Worm (Caenorhabditis elegans) whole organism, midembryonic: ENCODE measurements around the gene srp-8.

Experiments used
- T22C8.4 ChIP-seq: fragments of 200-800 bp; sonication (Bioruptor generic); IDR thresholded peaks from 2 replicates; pipeline ENCODE4 v1.3.6; 2022; ENCODE audit warnings: missing genetic modification characterization, missing compliant biosample characterization
- cog-1 ChIP-seq: sonication (generic microtip); optimal IDR thresholded peaks from 2 replicates; lab custom pipeline; 2016; ENCODE audit warnings: missing genetic modification characterization, missing compliant biosample characterization
- flt-1 ChIP-seq: fragments of 200-800 bp; sonication (Bioruptor generic); IDR thresholded peaks from 2 replicates; pipeline ENCODE4 v1.3.6; 2022; ENCODE audit warnings: missing genetic modification characterization, missing compliant biosample characterization
- klf-2 ChIP-seq: fragments of 200-800 bp; sonication (Bioruptor generic); conservative IDR thresholded peaks from 2 replicates; pipeline ENCODE4 v1.3.6; 2022; ENCODE audit warnings: missing genetic modification reagents, missing genetic modification characterization, missing compliant biosample characterization
- med-1 ChIP-seq: sonication (generic microtip); optimal IDR thresholded peaks from 2 replicates; lab custom pipeline; 2017; ENCODE audit warnings: missing genetic modification characterization, mild to moderate bottlenecking, missing compliant biosample characterization, antibody characterized with exemption, missing genetic modification reagents; ENCODE audit not compliant: insufficient read depth
- ref-1 ChIP-seq: fragments of 200-800 bp; sonication (Bioruptor generic); conservative IDR thresholded peaks from 2 replicates; pipeline ENCODE4 v1.3.6; 2022; ENCODE audit warnings: missing genetic modification reagents, missing genetic modification characterization, missing compliant biosample characterization
- tab-1 ChIP-seq: fragments of 200-800 bp; sonication (Bioruptor generic); IDR thresholded peaks from 2 replicates; pipeline ENCODE4 v1.3.6; 2022; ENCODE audit warnings: missing genetic modification characterization, missing compliant biosample characterization
- ztf-23 ChIP-seq: fragments of 200-800 bp; sonication (Bioruptor generic); IDR thresholded peaks from 2 replicates; pipeline ENCODE4 v1.3.6; 2022; ENCODE audit warnings: missing genetic modification reagents, missing genetic modification characterization, missing compliant biosample characterization
- ztf-29 ChIP-seq: fragments of 200-800 bp; sonication (Bioruptor generic); IDR thresholded peaks from 2 replicates; pipeline ENCODE4 v1.3.6; 2022; ENCODE audit warnings: missing genetic modification reagents, missing genetic modification characterization, missing compliant biosample characterization

The srp-8 gene

DNA sequence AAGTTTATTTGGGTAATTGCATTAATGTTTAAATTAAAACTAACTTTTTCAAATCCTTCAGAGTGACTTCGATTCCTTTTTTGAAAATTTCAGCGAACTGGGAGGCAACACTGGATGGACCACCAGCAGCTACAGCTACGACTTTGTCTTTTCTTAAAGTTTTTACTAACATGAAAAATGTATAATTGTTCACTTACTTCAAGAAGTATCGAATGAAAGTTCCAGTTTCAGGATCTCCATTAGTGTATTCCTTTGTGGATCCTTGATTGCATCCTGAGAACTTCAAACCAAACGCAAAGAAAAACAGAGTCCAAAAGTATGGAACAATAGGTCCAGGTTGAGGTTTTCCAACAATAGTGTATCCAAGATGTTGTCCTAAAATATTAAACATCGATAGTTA lies 13.5 kb downstream of the srp-8 start:
- TF ChIP-seq T22C8.4, result no peak
- TF ChIP-seq cog-1 (tag; lab: Kevin White, UChicago), result no peak
- no peak for TF ChIP-seq med-1 (GFP tag; lab: Kevin White, UChicago)
- TF ChIP-seq ref-1 (GFP tag; lab: Robert Waterston, UW), result no peak
- no peak for TF ChIP-seq ztf-29 (GFP tag; lab: Robert Waterston, UW)
- TF ChIP-seq tab-1 (GFP tag; lab: Robert Waterston, UW), result no peak
- no peak for TF ChIP-seq flt-1 (GFP tag; lab: Robert Waterston, UW)
- no peak for TF ChIP-seq ztf-23 (GFP tag; lab: Robert Waterston, UW)
- no peak for TF ChIP-seq klf-2 (GFP tag; lab: Robert Waterston, UW)

- TF ChIP-seq T22C8.4 (no peak), med-1 (GFP tag; lab: Kevin White, UChicago) (no peak), ztf-23 (GFP tag; lab: Robert Waterston, UW) (no peak), klf-2 (GFP tag; lab: Robert Waterston, UW) (no peak)
Measured at ce11 chrV:8198994-8199393, 15.5 kb downstream of the srp-8 start, which contains the start of gene F20D6.11. TSS of gene F20D6.11 (minus strand) at chrV:8199094.

- no peak for TF ChIP-seq med-1 (GFP tag; lab: Kevin White, UChicago)
- TF ChIP-seq ref-1 (GFP tag; lab: Robert Waterston, UW), result no peak
- TF ChIP-seq tab-1 (GFP tag; lab: Robert Waterston, UW), result no peak
- no peak for TF ChIP-seq ztf-29 (GFP tag; lab: Robert Waterston, UW)
Measured at ce11 chrV:8201229-8201858, 17.9 kb downstream of the srp-8 start, which contains the start of gene cri-2. TSS of gene cri-2 (plus strand) at chrV:8201808.

DNA sequence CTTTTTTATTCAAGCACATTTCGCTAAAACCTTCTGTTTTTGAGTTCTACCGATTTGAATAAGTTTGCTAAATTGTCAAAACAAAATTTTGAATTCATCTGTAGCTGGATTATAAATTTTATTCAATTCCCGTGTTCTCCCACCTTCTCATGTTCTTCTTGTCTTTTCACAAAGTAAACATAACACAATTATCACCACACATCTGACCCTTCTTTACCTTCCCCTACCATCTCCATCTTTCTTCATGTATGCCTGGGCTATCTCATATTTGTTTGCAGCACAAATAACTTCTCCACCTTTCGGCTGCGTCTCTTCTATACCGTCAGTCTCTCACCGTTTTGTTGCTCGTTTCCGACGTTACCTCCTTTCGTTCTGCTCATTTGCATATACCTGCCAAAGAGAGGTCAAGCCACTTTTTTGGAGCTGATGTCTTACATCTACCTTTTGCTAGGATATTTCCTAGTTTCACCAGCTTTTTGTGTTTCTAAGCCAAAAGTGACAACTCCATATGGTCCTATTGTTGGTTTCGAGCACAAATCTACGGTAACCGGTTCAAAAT lies 19.7 kb downstream of the srp-8 start, which contains the start of gene cest-17:
TSS of gene cest-17 (plus strand) at position 248 of the 559 bp plus-strand sequence.
- TF ChIP-seq flt-1 (GFP tag; lab: Robert Waterston, UW) (no peak), tab-1 (GFP tag; lab: Robert Waterston, UW) (no peak), ztf-23 (GFP tag; lab: Robert Waterston, UW) (no peak), cog-1 (tag; lab: Kevin White, UChicago) (no peak)

DNA sequence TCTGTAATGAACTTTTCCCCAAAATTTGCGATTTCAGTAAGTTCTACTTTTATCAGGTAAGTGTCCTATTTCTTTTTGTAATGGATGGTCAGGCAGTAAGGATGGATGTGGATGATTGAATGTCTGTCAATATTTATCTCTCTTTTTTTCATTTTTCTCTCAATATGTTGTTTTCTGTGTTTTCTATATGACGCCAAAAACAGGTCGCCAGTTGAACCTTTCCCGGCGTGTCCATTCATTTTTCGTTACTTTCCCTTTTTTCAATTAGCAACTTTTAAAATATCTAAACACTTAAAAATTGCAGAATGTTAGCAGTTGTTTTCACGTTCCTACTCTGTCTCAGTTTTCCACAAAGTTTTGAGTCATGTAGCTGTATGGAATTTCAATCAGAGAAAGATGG lies 23.4 kb downstream of the srp-8 start, which contains the start of gene timp-1:
TSS of gene timp-1 (plus strand) at position 305 of the 400 bp plus-strand sequence.
- TF ChIP-seq tab-1 (GFP tag; lab: Robert Waterston, UW), result no peak
- no peak for TF ChIP-seq ztf-29 (GFP tag; lab: Robert Waterston, UW)
- TF ChIP-seq cog-1 (tag; lab: Kevin White, UChicago), result no peak
- no peak for TF ChIP-seq ztf-23 (GFP tag; lab: Robert Waterston, UW)

DNA sequence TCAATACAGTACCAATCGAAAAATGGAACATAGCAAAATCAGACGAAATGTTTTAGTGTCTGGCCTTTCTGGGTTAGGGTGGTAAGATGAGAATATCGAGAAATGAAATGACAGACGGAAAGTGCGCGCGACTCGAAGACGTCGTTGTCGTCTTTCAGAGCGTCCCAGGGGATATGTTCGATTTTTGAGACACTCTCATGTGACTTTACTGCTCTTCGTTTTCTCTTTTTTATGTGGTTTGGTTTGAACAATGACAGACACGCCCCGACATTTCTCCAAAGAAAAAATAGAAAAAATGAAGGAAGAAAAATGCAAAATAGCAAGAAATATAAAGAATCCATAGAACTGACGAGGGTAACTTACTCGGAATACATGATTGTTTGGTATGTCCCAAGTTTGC lies 27.0 kb downstream of the srp-8 start:
- no peak for TF ChIP-seq tab-1 (GFP tag; lab: Robert Waterston, UW)
- no peak for TF ChIP-seq klf-2 (GFP tag; lab: Robert Waterston, UW)
- no peak for TF ChIP-seq med-1 (GFP tag; lab: Kevin White, UChicago)
- no peak for TF ChIP-seq ref-1 (GFP tag; lab: Robert Waterston, UW)
- no peak for TF ChIP-seq T22C8.4
- TF ChIP-seq ztf-29 (GFP tag; lab: Robert Waterston, UW), result no peak
- no peak for TF ChIP-seq ztf-23 (GFP tag; lab: Robert Waterston, UW)
- TF ChIP-seq cog-1 (tag; lab: Kevin White, UChicago), result no peak
- TF ChIP-seq flt-1 (GFP tag; lab: Robert Waterston, UW), result no peak

ce11 chrV:8211993-8212392 lies 28.5 kb downstream of the srp-8 start:
- TF ChIP-seq med-1 (GFP tag; lab: Kevin White, UChicago) (no peak), ref-1 (GFP tag; lab: Robert Waterston, UW) (no peak), cog-1 (tag; lab: Kevin White, UChicago) (no peak), klf-2 (GFP tag; lab: Robert Waterston, UW) (no peak), T22C8.4 (no peak), tab-1 (GFP tag; lab: Robert Waterston, UW) (no peak), flt-1 (GFP tag; lab: Robert Waterston, UW) (no peak), ztf-29 (GFP tag; lab: Robert Waterston, UW) (no peak), ztf-23 (GFP tag; lab: Robert Waterston, UW) (no peak)

- TF ChIP-seq ztf-23 (GFP tag; lab: Robert Waterston, UW), result no peak
- TF ChIP-seq ztf-29 (GFP tag; lab: Robert Waterston, UW), result no peak
Measured at ce11 chrV:8212816-8213215, 29.3 kb downstream of the srp-8 start.

ce11 chrV:8213868-8214267 lies 30.4 kb downstream of the srp-8 start, which contains the start of gene K07C11.7:
TSS of gene K07C11.7 (minus strand) at chrV:8213968.
- no peak for TF ChIP-seq med-1 (GFP tag; lab: Kevin White, UChicago)
- no peak for TF ChIP-seq flt-1 (GFP tag; lab: Robert Waterston, UW)
- no peak for TF ChIP-seq ztf-23 (GFP tag; lab: Robert Waterston, UW)
- no peak for TF ChIP-seq klf-2 (GFP tag; lab: Robert Waterston, UW)
- no peak for TF ChIP-seq ztf-29 (GFP tag; lab: Robert Waterston, UW)
- no peak for TF ChIP-seq tab-1 (GFP tag; lab: Robert Waterston, UW)
- no peak for TF ChIP-seq ref-1 (GFP tag; lab: Robert Waterston, UW)
- TF ChIP-seq cog-1 (tag; lab: Kevin White, UChicago), result no peak
- TF ChIP-seq T22C8.4, result no peak

DNA sequence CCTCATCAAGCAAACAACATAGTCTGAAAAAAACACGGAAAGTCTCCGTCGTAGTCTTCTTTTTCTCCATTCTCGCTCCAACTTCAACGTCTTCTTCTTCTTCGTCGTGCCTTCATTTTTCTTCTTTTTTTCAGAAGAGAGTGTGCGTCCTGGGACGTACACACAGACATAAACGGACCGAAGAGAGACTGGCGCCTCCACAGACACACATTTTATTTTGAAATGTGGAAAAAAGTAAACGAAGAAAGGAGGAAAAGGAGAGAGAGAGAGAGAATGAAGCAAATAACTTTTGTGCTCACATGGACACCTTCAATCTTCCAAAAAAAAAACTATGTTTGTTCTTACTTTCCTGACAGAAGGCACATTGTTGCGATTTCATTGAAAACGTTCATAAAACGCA lies 31.7 kb downstream of the srp-8 start:
- TF ChIP-seq tab-1 (GFP tag; lab: Robert Waterston, UW), result no peak
- TF ChIP-seq med-1 (GFP tag; lab: Kevin White, UChicago), result no peak
- no peak for TF ChIP-seq ztf-29 (GFP tag; lab: Robert Waterston, UW)
- no peak for TF ChIP-seq cog-1 (tag; lab: Kevin White, UChicago)
- no peak for TF ChIP-seq klf-2 (GFP tag; lab: Robert Waterston, UW)
